Fruit fly (Drosophila melanogaster) whole organism, wandering third instar larva: ENCODE results near the gene CG32017.

Source experiments
- CrebA ChIP-seq: fragments of 200-800 bp; sonication (Bioruptor generic); optimal IDR thresholded peaks from 2 replicates; lab custom pipeline; 2016; ENCODE audit warnings: missing biosample characterization, mild to moderate bottlenecking, missing genetic modification characterization, borderline replicate concordance
- Dfd ChIP-seq: fragments of >200 bp; optimal IDR thresholded peaks from 2 replicates; lab custom pipeline; 2017; ENCODE audit warnings: missing biosample characterization, missing genetic modification characterization
- GATAd ChIP-seq: sonication (Bioruptor generic); optimal IDR thresholded peaks from 2 replicates; lab custom pipeline; 2016; ENCODE audit warnings: missing biosample characterization, missing genetic modification characterization
- Hr83 ChIP-seq: fragments of 200-300 bp; sonication (Bioruptor generic); optimal IDR thresholded peaks from 2 replicates; lab custom pipeline; 2016; ENCODE audit warnings: missing biosample characterization, mild to moderate bottlenecking, missing genetic modification characterization, moderate library complexity; ENCODE audit not compliant: poor library complexity, severe bottlenecking
- Myc ChIP-seq: fragments of >200 bp; optimal IDR thresholded peaks from 2 replicates; lab custom pipeline; 2017
- OdsH ChIP-seq: fragments of 200-800 bp; sonication (Bioruptor generic); optimal IDR thresholded peaks from 2 replicates; lab custom pipeline; 2016; ENCODE audit warnings: missing biosample characterization, mild to moderate bottlenecking, missing genetic modification characterization
- Rel ChIP-seq, 2 experiments: fragments of 200-800 bp; sonication (Bioruptor generic) in 1 of 2; optimal IDR thresholded peaks; 2 replicates in 1 of 2; 3 replicates in 1 of 2; lab custom pipeline; 2016 to 2019; ENCODE audit warnings: mild to moderate bottlenecking in 2 of 2, missing biosample characterization in 2 of 2, missing genetic modification characterization in 2 of 2, moderate library complexity in 1 of 2
- br ChIP-seq: fragments of 200-800 bp; sonication (Bioruptor generic); optimal IDR thresholded peaks from 2 replicates; lab custom pipeline; 2016; ENCODE audit warnings: missing biosample characterization, missing genetic modification characterization
- brk ChIP-seq: fragments of 200-800 bp; sonication (Bioruptor generic); optimal IDR thresholded peaks from 2 replicates; lab custom pipeline; 2016; ENCODE audit warnings: missing biosample characterization, mild to moderate bottlenecking, missing genetic modification characterization
- lola ChIP-seq: fragments of >200 bp; optimal IDR thresholded peaks from 2 replicates; lab custom pipeline; 2017; ENCODE audit warnings: missing biosample characterization, missing genetic modification characterization
- pan ChIP-seq: fragments of >200 bp; optimal IDR thresholded peaks from 2 replicates; lab custom pipeline; 2017
- rgr ChIP-seq: fragments of 200-800 bp; sonication (Bioruptor generic); optimal IDR thresholded peaks from 3 replicates; lab custom pipeline; 2016; ENCODE audit warnings: missing biosample characterization, mild to moderate bottlenecking, missing genetic modification characterization
- woc ChIP-seq: sonication (Bioruptor generic); optimal IDR thresholded peaks from 2 replicates; lab custom pipeline; 2016; ENCODE audit warnings: missing biosample characterization, mild to moderate bottlenecking, missing genetic modification characterization

DNA sequence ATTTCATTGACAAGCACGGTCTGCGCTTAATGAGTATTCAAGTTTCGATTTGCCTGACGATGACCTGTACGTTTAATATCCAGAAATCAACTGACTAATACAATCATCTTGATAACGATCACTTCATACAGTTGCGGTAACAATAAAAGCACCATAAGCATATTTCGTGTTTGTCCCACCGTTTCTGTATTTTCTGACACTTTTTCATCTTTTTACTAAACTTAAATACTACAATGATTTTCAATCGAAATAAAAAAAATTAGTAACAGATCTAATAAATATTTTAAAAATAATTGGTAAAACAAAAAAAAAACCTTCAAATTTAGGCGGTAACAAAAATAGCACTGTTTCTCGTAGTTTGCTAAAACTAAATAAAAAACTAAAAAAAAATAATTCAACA is at the start of gene CG32017:
- TF ChIP-seq Myc (lab: Kevin White, UChicago) (no peak), lola (GFP tag; lab: Kevin White, UChicago) (no peak), woc (GFP tag; lab: Kevin White, UChicago) (no peak), pan (lab: Kevin White, UChicago) (no peak), OdsH (GFP tag; lab: Kevin White, UChicago) (no peak), CrebA (GFP tag; lab: Kevin White, UChicago) (no peak), brk (GFP tag; lab: Kevin White, UChicago) (no peak), rgr (GFP tag; lab: Kevin White, UChicago) (no peak), Rel (GFP tag; optimal IDR thresholded peaks at IDR 0.05; lab: Kevin White, UChicago) (no peak), Rel (tag; optimal IDR thresholded peaks at IDR 0.05; lab: Kevin White, UChicago) (no peak), br (GFP tag; lab: Kevin White, UChicago) (no peak), Hr83 (GFP tag; lab: Kevin White, UChicago) (no peak), Dfd (GFP tag; lab: Kevin White, UChicago) (no peak), GATAd (GFP tag; lab: Kevin White, UChicago) (no peak)
